Worm (Caenorhabditis elegans): Measurements from ENCODE around the gene Y1A5A.1.

Gene Y1A5A.1

ce11 chrIII:3959206-3959605, 27.3 kb downstream of the Y1A5A.1 start:
- TF ChIP-seq ZK546.5 (tag; optimal IDR thresholded peaks at IDR 0.05) (no peak), skn-1 (tag; optimal IDR thresholded peaks at IDR 0.05) (no peak), nfya-1 (tag; optimal IDR thresholded peaks at IDR 0.05; ENCODE audit: insufficient read depth) (no peak), fkh-10 (GFP tag; optimal IDR thresholded peaks at IDR 0.05) (no peak), egl-5 (tag; optimal IDR thresholded peaks at IDR 0.05) (no peak), R02D3.7 (tag; optimal IDR thresholded peaks at IDR 0.05) (no peak), nhr-11 (tag; optimal IDR thresholded peaks at IDR 0.05) (no peak), ceh-9 (tag; optimal IDR thresholded peaks at IDR 0.05) (no peak), lin-15B (tag; optimal IDR thresholded peaks at IDR 0.05) (no peak), lin-39 (tag; optimal IDR thresholded peaks at IDR 0.05) (no peak), nhr-28 (tag; optimal IDR thresholded peaks at IDR 0.05) (no peak), sea-2 (GFP tag; optimal IDR thresholded peaks at IDR 0.05) (no peak), mdl-1 (tag; optimal IDR thresholded peaks at IDR 0.05) (no peak)

ce11 chrIII:3957850-3958249, 28.6 kb downstream of the Y1A5A.1 start:
- TF ChIP-seq ama-1 (optimal IDR thresholded peaks at IDR 0.05) (peak; percentile 51), ztf-4 (tag; optimal IDR thresholded peaks at IDR 0.05) (no peak), pha-4 (tag; optimal IDR thresholded peaks at IDR 0.05) (peak; percentile 10)

ce11 chrIII:3957119-3957739, 29.2 kb downstream of the Y1A5A.1 start:
- TF ChIP-seq ama-1 (optimal IDR thresholded peaks at IDR 0.05) (peak; percentile 69), egl-5 (tag; optimal IDR thresholded peaks at IDR 0.05) (peak; percentile 8), snpc-4 (tag; optimal IDR thresholded peaks at IDR 0.05) (peak; percentile 72), unc-39 (tag; optimal IDR thresholded peaks at IDR 0.05) (no peak), nhr-28 (tag; optimal IDR thresholded peaks at IDR 0.05) (no peak)

- TF ChIP-seq sea-2 (GFP tag; optimal IDR thresholded peaks at IDR 0.05) (no peak), jun-1 (tag; optimal IDR thresholded peaks at IDR 0.05) (no peak), lin-39 (tag; optimal IDR thresholded peaks at IDR 0.05) (no peak), nhr-12 (tag; optimal IDR thresholded peaks at IDR 0.05) (no peak)
These were observed 30.2 kb downstream of the Y1A5A.1 start, which contains the start of gene F37A8.5 for ce11 chrIII:3956293-3956692. TSS of gene F37A8.5 (plus strand) at chrIII:3956624.

ce11 chrIII:3955674-3956073, 30.8 kb downstream of the Y1A5A.1 start:
- peak; percentile 17 for TF ChIP-seq snpc-4 (tag; optimal IDR thresholded peaks at IDR 0.05)
- no peak for TF ChIP-seq tbx-2 (tag; optimal IDR thresholded peaks at IDR 0.05)
- TF ChIP-seq hmg-11 (tag; optimal IDR thresholded peaks at IDR 0.05): peak; percentile 20
- TF ChIP-seq lin-15B (tag; optimal IDR thresholded peaks at IDR 0.05): peak; percentile 24
- TF ChIP-seq mdl-1 (tag; optimal IDR thresholded peaks at IDR 0.05): no peak
- TF ChIP-seq nfya-1 (tag; optimal IDR thresholded peaks at IDR 0.05; ENCODE audit: insufficient read depth): peak; percentile 84
- TF ChIP-seq lin-39 (tag; optimal IDR thresholded peaks at IDR 0.05): peak; percentile 44
- no peak for TF ChIP-seq elt-1 (tag; optimal IDR thresholded peaks at IDR 0.05)
- TF ChIP-seq ztf-11 (tag; optimal IDR thresholded peaks at IDR 0.05): no peak
- TF ChIP-seq daf-12 (tag; optimal IDR thresholded peaks at IDR 0.05): no peak
- TF ChIP-seq nhr-25 (tag; optimal IDR thresholded peaks at IDR 0.05): peak; percentile 8
- no peak for TF ChIP-seq fkh-10 (GFP tag; optimal IDR thresholded peaks at IDR 0.05)
- peak; percentile 65 for TF ChIP-seq ama-1 (optimal IDR thresholded peaks at IDR 0.05)
- TF ChIP-seq egl-5 (tag; optimal IDR thresholded peaks at IDR 0.05): peak; percentile 74

ce11 chrIII:3954828-3955227, 31.6 kb downstream of the Y1A5A.1 start:
- TF ChIP-seq nhr-23 (tag; optimal IDR thresholded peaks at IDR 0.05) (no peak), pqm-1 (tag; optimal IDR thresholded peaks at IDR 0.05) (no peak), hmg-11 (tag; optimal IDR thresholded peaks at IDR 0.05) (no peak), jun-1 (tag; optimal IDR thresholded peaks at IDR 0.05) (no peak), ceh-28 (tag; optimal IDR thresholded peaks at IDR 0.05) (no peak), fkh-2 (tag; optimal IDR thresholded peaks at IDR 0.05) (no peak), zag-1 (tag; optimal IDR thresholded peaks at IDR 0.05) (no peak), nhr-237 (tag; optimal IDR thresholded peaks at IDR 0.05) (no peak), lin-39 (tag; optimal IDR thresholded peaks at IDR 0.05) (no peak), eor-1 (tag; optimal IDR thresholded peaks at IDR 0.05) (no peak), ceh-16 (tag; optimal IDR thresholded peaks at IDR 0.05) (no peak), nfya-1 (tag; optimal IDR thresholded peaks at IDR 0.05; ENCODE audit: insufficient read depth) (no peak), ZK546.5 (tag; optimal IDR thresholded peaks at IDR 0.05) (no peak), ztf-4 (tag; optimal IDR thresholded peaks at IDR 0.05) (no peak), tbx-2 (tag; optimal IDR thresholded peaks at IDR 0.05) (no peak), lsy-12 (tag; optimal IDR thresholded peaks at IDR 0.05) (no peak), ceh-9 (tag; optimal IDR thresholded peaks at IDR 0.05) (no peak)
